Worm (Caenorhabditis elegans): ENCODE measurements around the gene nspf-3.
"Not testable (repeated sequence)": the region's sequence is repeated elsewhere in the genome, so short reads cannot be mapped to it uniquely, and the experiment has no call there.

nspf-3 gene

ce11 chrII:2673534-2673933 lies 16.4 kb downstream of the nspf-3 start, which contains the start of the genes F22E5.20 and F22E5.1:
F22E5.20 (minus strand) TSS chrII:2673634.
F22E5.1 (plus strand) TSS chrII:2673775.
- TF ChIP-seq klf-2 (GFP tag; conservative IDR thresholded peaks at IDR 0.05); tab-1 (GFP tag; IDR thresholded peaks at IDR 0.05); ref-1 (GFP tag; conservative IDR thresholded peaks at IDR 0.05): not testable (repeated sequence)

- TF ChIP-seq ztf-23, flt-1, T22C8.4 (GFP tag; IDR thresholded peaks at IDR 0.05): not testable (repeated sequence)
These were observed 17.7 kb downstream of the nspf-3 start, which contains the start of gene sri-57 for ce11 chrII:2672320-2672719. sri-57 (minus strand) TSS chrII:2672420.

- TF ChIP-seq T22C8.4 (GFP tag; IDR thresholded peaks at IDR 0.05) (no peak), flt-1 (GFP tag; IDR thresholded peaks at IDR 0.05) (no peak), tab-1 (GFP tag; IDR thresholded peaks at IDR 0.05) (no peak), med-1 (GFP tag; optimal IDR thresholded peaks at IDR 0.05; ENCODE audit: insufficient read depth) (no peak), ztf-29 (GFP tag; IDR thresholded peaks at IDR 0.05) (no peak), ref-1 (GFP tag; conservative IDR thresholded peaks at IDR 0.05) (no peak), klf-2 (GFP tag; conservative IDR thresholded peaks at IDR 0.05) (no peak), ztf-23 (GFP tag; IDR thresholded peaks at IDR 0.05) (no peak), cog-1 (tag; optimal IDR thresholded peaks at IDR 0.05) (no peak)
These were observed 24.4 kb downstream of the nspf-3 start, which contains the start of gene F22E5.22 for ce11 chrII:2665606-2666005. F22E5.22 (plus strand) TSS chrII:2665906.

- TF ChIP-seq ztf-23, ztf-29, T22C8.4 (GFP tag; IDR thresholded peaks at IDR 0.05): not testable (repeated sequence)
These were observed 24.9 kb downstream of the nspf-3 start, which contains the start of gene F22E5.2 for ce11 chrII:2665081-2665480. F22E5.2 (plus strand) TSS chrII:2665381.

- TF ChIP-seq T22C8.4 (GFP tag; IDR thresholded peaks at IDR 0.05), result no peak
- no peak for TF ChIP-seq ref-1 (GFP tag; conservative IDR thresholded peaks at IDR 0.05)
- no peak for TF ChIP-seq flt-1 (GFP tag; IDR thresholded peaks at IDR 0.05)
- no peak for TF ChIP-seq ztf-23 (GFP tag; IDR thresholded peaks at IDR 0.05)
- no peak for TF ChIP-seq med-1 (GFP tag; optimal IDR thresholded peaks at IDR 0.05; ENCODE audit: insufficient read depth)
- TF ChIP-seq ztf-29 (GFP tag; IDR thresholded peaks at IDR 0.05), result no peak
- TF ChIP-seq tab-1 (GFP tag; IDR thresholded peaks at IDR 0.05), result no peak
- no peak for TF ChIP-seq klf-2 (GFP tag; conservative IDR thresholded peaks at IDR 0.05)
- TF ChIP-seq cog-1 (tag; optimal IDR thresholded peaks at IDR 0.05), result no peak
These were observed 30.6 kb downstream of the nspf-3 start, which contains the start of gene gcy-21 for ce11 chrII:2659364-2659763. gcy-21 (plus strand) TSS chrII:2659664.

- TF ChIP-seq med-1 (GFP tag; optimal IDR thresholded peaks at IDR 0.05; ENCODE audit: insufficient read depth) (no peak), cog-1 (tag; optimal IDR thresholded peaks at IDR 0.05) (no peak), T22C8.4 (GFP tag; IDR thresholded peaks at IDR 0.05) (no peak), ztf-23 (GFP tag; IDR thresholded peaks at IDR 0.05) (no peak), tab-1 (GFP tag; IDR thresholded peaks at IDR 0.05) (no peak)
These were observed 33.4 kb downstream of the nspf-3 start, which contains the start of gene sri-47 for ce11 chrII:2656606-2657005. sri-47 (plus strand) TSS chrII:2656906.

- TF ChIP-seq tab-1 (GFP tag; IDR thresholded peaks at IDR 0.05) (no peak), ztf-29 (GFP tag; IDR thresholded peaks at IDR 0.05) (no peak), flt-1 (GFP tag; IDR thresholded peaks at IDR 0.05) (no peak), med-1 (GFP tag; optimal IDR thresholded peaks at IDR 0.05; ENCODE audit: insufficient read depth) (no peak), ref-1 (GFP tag; conservative IDR thresholded peaks at IDR 0.05) (no peak), klf-2 (GFP tag; conservative IDR thresholded peaks at IDR 0.05) (no peak), cog-1 (tag; optimal IDR thresholded peaks at IDR 0.05) (no peak), T22C8.4 (GFP tag; IDR thresholded peaks at IDR 0.05) (no peak)
These were observed 40.4 kb downstream of the nspf-3 start, which contains the start of the genes F22E5.13 and F22E5.6 for ce11 chrII:2649539-2649938. F22E5.13 (minus strand) TSS chrII:2649639. F22E5.6 (plus strand) TSS chrII:2649835.

- no peak for TF ChIP-seq T22C8.4 (GFP tag; IDR thresholded peaks at IDR 0.05)
- no peak for TF ChIP-seq flt-1 (GFP tag; IDR thresholded peaks at IDR 0.05)
- TF ChIP-seq ref-1 (GFP tag; conservative IDR thresholded peaks at IDR 0.05), result no peak
- no peak for TF ChIP-seq klf-2 (GFP tag; conservative IDR thresholded peaks at IDR 0.05)
- no peak for TF ChIP-seq cog-1 (tag; optimal IDR thresholded peaks at IDR 0.05)
- TF ChIP-seq ztf-23 (GFP tag; IDR thresholded peaks at IDR 0.05), result no peak
- TF ChIP-seq tab-1 (GFP tag; IDR thresholded peaks at IDR 0.05), result no peak
- TF ChIP-seq med-1 (GFP tag; optimal IDR thresholded peaks at IDR 0.05; ENCODE audit: insufficient read depth), result no peak
- no peak for TF ChIP-seq ztf-29 (GFP tag; IDR thresholded peaks at IDR 0.05)
These were observed 41.0 kb downstream of the nspf-3 start for ce11 chrII:2649015-2649414.

ce11 chrII:2646756-2647155 lies 43.2 kb downstream of the nspf-3 start, which contains the start of gene F22E5.12:
F22E5.12 (minus strand) TSS chrII:2646856.
- TF ChIP-seq med-1 (GFP tag; optimal IDR thresholded peaks at IDR 0.05; ENCODE audit: insufficient read depth); ref-1 (GFP tag; conservative IDR thresholded peaks at IDR 0.05); T22C8.4 (GFP tag; IDR thresholded peaks at IDR 0.05): not testable (repeated sequence)

- TF ChIP-seq ztf-29 (GFP tag; IDR thresholded peaks at IDR 0.05) (no peak), ztf-23 (GFP tag; IDR thresholded peaks at IDR 0.05) (no peak), tab-1 (GFP tag; IDR thresholded peaks at IDR 0.05) (no peak), med-1 (GFP tag; optimal IDR thresholded peaks at IDR 0.05; ENCODE audit: insufficient read depth) (no peak)
These were observed 45.5 kb downstream of the nspf-3 start, which contains the start of gene F22E5.11 for ce11 chrII:2644498-2644897. F22E5.11 (minus strand) TSS chrII:2644598.

- TF ChIP-seq ztf-23 (GFP tag; IDR thresholded peaks at IDR 0.05), result no peak
- TF ChIP-seq T22C8.4 (GFP tag; IDR thresholded peaks at IDR 0.05), result no peak
- no peak for TF ChIP-seq med-1 (GFP tag; optimal IDR thresholded peaks at IDR 0.05; ENCODE audit: insufficient read depth)
- no peak for TF ChIP-seq ztf-29 (GFP tag; IDR thresholded peaks at IDR 0.05)
- TF ChIP-seq tab-1 (GFP tag; IDR thresholded peaks at IDR 0.05), result no peak
These were observed 48.2 kb downstream of the nspf-3 start, which contains the start of gene F22E5.7 for ce11 chrII:2641777-2642176. F22E5.7 (plus strand) TSS chrII:2642077.

All from whole organism, midembryonic.